Fruit fly (Drosophila melanogaster) whole organism, embryonic: ENCODE data around the gene Etl1.
A peak's percentile ranks its signal among the peaks of the same experiment; 100 is the strongest.

Experiments used
- CG11456 ChIP-seq: fragments of 200-800 bp; sonication (Bioruptor generic); IDR thresholded peaks from 3 replicates; pipeline ENCODE4 v1.3.6; 2022; ENCODE audit warnings: missing biosample characterization, missing genetic modification characterization
- CG3995 ChIP-seq: fragments of 200-800 bp; sonication (Bioruptor generic); optimal IDR thresholded peaks from 3 replicates; lab custom pipeline; 2016; ENCODE audit warnings: missing biosample characterization, missing genetic modification characterization
- CG6689 ChIP-seq: fragments of 200-800 bp; sonication (Bioruptor generic); IDR thresholded peaks from 2 replicates; pipeline ENCODE4 v1.3.6; 2022; ENCODE audit warnings: missing biosample characterization, missing genetic modification characterization
- Ets65A ChIP-seq: fragments of 200-800 bp; sonication (Bioruptor generic); peaks from one replicate; lab custom pipeline; 2016; ENCODE audit warnings: missing biosample characterization, missing genetic modification characterization
- Sox102F ChIP-seq: fragments of 200-800 bp; sonication (Bioruptor generic); optimal IDR thresholded peaks from 2 replicates; lab custom pipeline; 2018; ENCODE audit warnings: missing biosample characterization, mild to moderate bottlenecking, missing genetic modification characterization, moderate library complexity
- Xrp1 ChIP-seq: fragments of 200-800 bp; sonication (Bioruptor generic); IDR thresholded peaks from 2 replicates; pipeline ENCODE4 v1.3.6; 2022; ENCODE audit warnings: missing biosample characterization, missing genetic modification characterization
- lmd ChIP-seq: fragments of 200-800 bp; sonication (Bioruptor generic); IDR thresholded peaks from 2 replicates; pipeline ENCODE4 v1.3.6; 2022; ENCODE audit warnings: missing biosample characterization, missing genetic modification characterization
- prd ChIP-seq, 3 experiments: fragments of >200 bp in 2 of 3; fragments of 200-800 bp in 1 of 3; sonication (Bioruptor generic) in 1 of 3; optimal IDR thresholded peaks in 2 of 3; IDR thresholded peaks in 1 of 3; 2 replicates in 2 of 3; 3 replicates in 1 of 3; pipeline versions ENCODE4 v1.3.6 to Lab custom; 2017 to 2022; ENCODE audit warnings: missing biosample characterization in 1 of 3, missing genetic modification characterization in 1 of 3
- slbo ChIP-seq: fragments of 200-800 bp; sonication (Bioruptor generic); IDR thresholded peaks from 2 replicates; pipeline ENCODE4 v1.3.6; 2022; ENCODE audit warnings: missing biosample characterization, missing genetic modification characterization

The Etl1 gene

dm6 chr2L:9862964-9863363 lies 49.4 kb downstream of the Etl1 start (continued):
- TF ChIP-seq Sox102F (peak; percentile 6), prd (optimal IDR thresholded peaks at IDR 0.05; lab: Kevin White, UChicago) (no peak), prd (GFP tag; IDR thresholded peaks at IDR 0.05; lab: Robert Waterston, UW) (peak; percentile 23; the same call in 1 of the 3 replicates), slbo (GFP tag; lab: Robert Waterston, UW) (peak; percentile 27; the same call in 1 of the 2 replicates), CG6689 (GFP tag; lab: Robert Waterston, UW) (peak; percentile 26; the same call in 1 of the 2 replicates), CG11456 (0 out of 3 replicates have a peak, but pooled peaks have one; percentile 23), lmd (GFP tag; lab: Robert Waterston, UW) (peak; percentile 26; the same call in 1 of the 2 replicates), CG3995 (GFP tag; lab: Kevin White, UChicago) (no peak), Xrp1 (peak; percentile 28; the same call in 1 of the 2 replicates), Ets65A (peak; percentile 78)
